Worm (Caenorhabditis elegans): ENCODE data around the gene C27D8.4.

ce11 chrIV:12684341-12684740, 19.6 kb upstream of the C27D8.4 start, which contains the start of gene prmt-9:
- no peak for TF ChIP-seq nhr-28 (tag; optimal IDR thresholded peaks at IDR 0.05)
- TF ChIP-seq nhr-237 (tag; optimal IDR thresholded peaks at IDR 0.05), result no peak
- TF ChIP-seq unc-120 (tag; optimal IDR thresholded peaks at IDR 0.05; ENCODE audit: poor library complexity, severe bottlenecking), result no peak
- no peak for TF ChIP-seq lin-13 (tag; optimal IDR thresholded peaks at IDR 0.05)
- TF ChIP-seq mab-5 (tag; optimal IDR thresholded peaks at IDR 0.05), result no peak
- TF ChIP-seq ceh-83 (GFP tag; optimal IDR thresholded peaks at IDR 0.05), result no peak
- TF ChIP-seq nhr-76 (tag; optimal IDR thresholded peaks at IDR 0.05), result no peak
